Fruit fly (Drosophila melanogaster) whole organism, wandering third instar larva: ENCODE measurements around the gene Ugt302K1.

Experiments used
- CrebA ChIP-seq: fragments of 200-800 bp; sonication (Bioruptor generic); optimal IDR thresholded peaks from 2 replicates; lab custom pipeline; 2016; ENCODE audit warnings: missing biosample characterization, mild to moderate bottlenecking, missing genetic modification characterization, borderline replicate concordance
- psq ChIP-seq: fragments of 200-800 bp; sonication (Bioruptor generic); optimal IDR thresholded peaks from 3 replicates; lab custom pipeline; 2017; ENCODE audit warnings: missing biosample characterization, mild to moderate bottlenecking, missing genetic modification characterization, moderate library complexity

dm6 chr3R:11170146-11170545 is 16.5 kb upstream of the Ugt302K1 start, which contains the start of gene Ugt35B1:
- TF ChIP-seq CrebA (GFP tag; lab: Kevin White, UChicago): no peak
- no peak for TF ChIP-seq psq (GFP tag; lab: Kevin White, UChicago)
